Worm (Caenorhabditis elegans): ENCODE data around the gene F39G3.4.

DNA sequence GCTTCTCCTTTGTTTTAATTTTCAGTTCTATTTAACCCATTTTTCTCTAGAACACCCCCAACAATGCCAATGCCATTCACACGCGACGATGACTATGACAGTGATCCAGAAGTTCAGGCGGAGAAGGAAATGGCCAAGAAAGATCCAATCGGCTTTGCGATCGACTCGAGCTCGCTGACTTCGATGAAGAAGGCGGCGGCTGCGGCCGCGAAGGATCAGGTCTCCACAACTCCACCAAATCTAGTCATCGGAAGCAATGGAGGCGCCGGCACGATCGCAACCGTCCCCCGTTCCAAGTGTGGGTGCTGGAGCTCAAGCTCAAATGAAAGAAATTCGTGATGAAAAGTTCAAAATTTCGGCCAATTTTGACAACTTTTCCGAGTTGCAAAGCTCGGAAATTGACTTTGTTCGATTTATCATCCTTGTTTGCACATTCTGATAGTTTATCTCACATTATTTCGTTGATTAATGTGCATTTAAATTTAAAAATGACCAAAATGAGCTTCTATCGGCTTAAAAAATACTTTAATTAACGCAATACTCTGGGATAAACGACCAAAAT, 36.5 kb upstream of the F39G3.4 start, which contains the start of gene K03B4.2:
- TF ChIP-seq egl-27 (tag; optimal IDR thresholded peaks at IDR 0.05) (no peak), C04F5.9 (tag; optimal IDR thresholded peaks at IDR 0.05) (no peak), mab-9 (GFP tag; IDR thresholded peaks at IDR 0.05) (no peak), ces-1 (GFP tag; optimal IDR thresholded peaks at IDR 0.05) (no peak), unc-62 (GFP tag; optimal IDR thresholded peaks at IDR 0.05) (no peak), tbx-2 (tag; optimal IDR thresholded peaks at IDR 0.05) (no peak), ama-1 (optimal IDR thresholded peaks at IDR 0.05) (peak; percentile 71), ceh-82 (tag; optimal IDR thresholded peaks at IDR 0.05) (no peak), C34B4.2 (tag; optimal IDR thresholded peaks at IDR 0.05) (no peak), nhr-77 (tag; optimal IDR thresholded peaks at IDR 0.05) (no peak), lin-15B (tag; optimal IDR thresholded peaks at IDR 0.05) (no peak), snpc-4 (tag; optimal IDR thresholded peaks at IDR 0.05) (no peak)
